Worm (Caenorhabditis elegans): Measurements from ENCODE around the gene acl-12.

- TF ChIP-seq ama-1 (optimal IDR thresholded peaks at IDR 0.05) (no peak), B0310.2 (tag; optimal IDR thresholded peaks at IDR 0.05) (no peak), flt-1 (GFP tag; IDR thresholded peaks at IDR 0.05) (no peak), ets-7 (tag; optimal IDR thresholded peaks at IDR 0.05) (no peak), tra-4 (tag; optimal IDR thresholded peaks at IDR 0.05) (no peak), aly-1 (tag; optimal IDR thresholded peaks at IDR 0.05) (no peak), hmbx-1 (tag; optimal IDR thresholded peaks at IDR 0.05) (no peak), pes-1 (GFP tag; IDR thresholded peaks at IDR 0.05) (no peak), scrt-1 (GFP tag; IDR thresholded peaks at IDR 0.05) (no peak), hmg-4 (GFP tag; optimal IDR thresholded peaks at IDR 0.05) (no peak), sea-1 (GFP tag; conservative IDR thresholded peaks at IDR 0.05) (no peak), tbx-37 (GFP tag; conservative IDR thresholded peaks at IDR 0.05) (no peak)
Observed at ce11 chrX:7415420-7415819, 27.0 kb downstream of the acl-12 start, which contains the start of gene C10A4.7.
